Worm (Caenorhabditis elegans): ENCODE measurements around the gene klc-2.
A peak's percentile ranks its signal among the peaks of the same experiment; 100 is the strongest.

Gene klc-2

DNA sequence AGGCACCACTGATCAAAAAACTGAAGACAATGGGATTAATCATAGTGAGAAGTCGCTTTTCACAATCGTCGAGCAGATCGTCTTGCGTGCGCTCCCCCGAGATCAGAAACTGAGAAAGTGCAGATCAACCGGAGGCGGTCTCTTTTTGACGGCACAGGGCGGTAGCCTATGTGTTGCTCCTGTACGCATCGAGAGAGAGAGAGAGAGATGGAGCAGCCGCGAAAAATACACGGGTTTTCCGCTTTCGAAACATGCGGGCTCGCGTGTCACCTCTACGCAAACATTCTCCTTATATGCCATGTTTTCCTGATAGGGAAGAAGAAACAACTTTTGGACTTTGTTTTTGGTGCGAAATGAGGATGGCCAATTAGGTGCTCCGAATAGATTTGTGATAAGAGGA lies 31.9 kb upstream of the klc-2 start, which contains the start of gene lrpc-1:
TSS of gene lrpc-1 (minus strand) at position 101 of the 400 bp plus-strand sequence.
- TF ChIP-seq somi-1 (GFP tag; optimal IDR thresholded peaks at IDR 0.05) (no peak), ceh-100 (GFP tag; IDR thresholded peaks at IDR 0.05) (no peak), snpc-1.1 (tag; optimal IDR thresholded peaks at IDR 0.05; ENCODE audit: insufficient read depth) (no peak), mcd-1 (GFP tag; IDR thresholded peaks at IDR 0.05) (no peak)

DNA sequence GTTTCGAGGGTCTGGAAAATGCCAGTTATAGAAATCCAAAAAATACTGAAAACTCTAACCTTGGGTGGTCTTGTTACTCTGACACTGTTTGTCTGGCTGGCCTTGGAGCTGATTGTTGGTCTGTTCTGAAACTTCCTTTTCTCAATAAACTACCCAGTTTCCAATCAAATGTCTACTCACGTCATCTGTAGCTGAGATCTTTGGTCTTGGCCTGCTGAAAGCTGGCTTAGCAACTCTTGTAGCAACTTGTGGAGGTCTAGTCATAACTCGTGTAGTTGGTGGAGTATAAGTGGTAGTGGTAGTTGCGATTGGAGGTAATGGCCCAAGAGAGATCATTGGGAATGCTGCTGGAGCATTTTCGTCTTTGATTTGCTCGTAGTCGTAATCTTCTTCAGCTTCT lies 29.0 kb upstream of the klc-2 start:
- TF ChIP-seq nhr-27 (tag; optimal IDR thresholded peaks at IDR 0.05) (no peak), atf-7 (tag; optimal IDR thresholded peaks at IDR 0.05) (no peak), sptf-2 (GFP tag; optimal IDR thresholded peaks at IDR 0.05) (no peak), C17E4.6 (GFP tag; IDR thresholded peaks at IDR 0.05) (no peak), pha-4 (tag; optimal IDR thresholded peaks at IDR 0.05) (no peak)

DNA sequence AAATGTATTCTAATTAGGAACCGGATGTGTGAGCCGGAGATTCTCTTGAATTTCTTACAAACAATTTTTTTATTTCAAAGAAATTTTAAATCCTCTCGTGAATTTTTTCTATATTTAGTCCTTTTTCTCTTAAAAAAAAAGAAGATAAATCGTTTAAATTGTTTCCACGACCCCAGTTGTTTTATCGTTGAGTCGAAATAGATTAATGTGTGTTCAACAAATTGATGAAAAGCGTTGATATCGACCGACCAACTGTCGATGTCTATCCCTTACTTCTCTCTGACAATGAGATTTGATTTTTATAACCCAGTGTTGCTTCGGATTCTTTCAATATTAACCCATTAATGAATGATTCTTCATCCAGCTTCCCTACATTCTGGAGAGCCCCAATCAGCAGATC lies 25.0 kb upstream of the klc-2 start, which contains the start of gene CD4.1:
TSS of gene CD4.1 (plus strand) at position 301 of the 400 bp plus-strand sequence.
- no peak for TF ChIP-seq lir-1 (GFP tag; conservative IDR thresholded peaks at IDR 0.05)
- TF ChIP-seq F23B12.7 (tag; optimal IDR thresholded peaks at IDR 0.05; ENCODE audit: insufficient read depth) = no peak
- no peak for TF ChIP-seq hrde-1 (tag; optimal IDR thresholded peaks at IDR 0.05; ENCODE audit: borderline replicate concordance)
- no peak for TF ChIP-seq F49E8.2 (tag; optimal IDR thresholded peaks at IDR 0.05; ENCODE audit: insufficient read depth)
- TF ChIP-seq mel-28 (tag; optimal IDR thresholded peaks at IDR 0.05; ENCODE audit: borderline replicate concordance) = no peak
- no peak for TF ChIP-seq gei-17 (GFP tag; optimal IDR thresholded peaks at IDR 0.05)
- no peak for TF ChIP-seq nfyb-1 (GFP tag; IDR thresholded peaks at IDR 0.05)
- TF ChIP-seq unc-130 (GFP tag; optimal IDR thresholded peaks at IDR 0.05) = no peak
- no peak for TF ChIP-seq pha-4 (tag; optimal IDR thresholded peaks at IDR 0.05)
- TF ChIP-seq chd-7 (tag; optimal IDR thresholded peaks at IDR 0.05) = no peak
- TF ChIP-seq dpl-1 (GFP tag; optimal IDR thresholded peaks at IDR 0.05) = no peak
- no peak for TF ChIP-seq F10E7.11 (tag; optimal IDR thresholded peaks at IDR 0.05)
- TF ChIP-seq rpc-1 (optimal IDR thresholded peaks at IDR 0.05) = no peak
- no peak for TF ChIP-seq rpc-1 (tag; optimal IDR thresholded peaks at IDR 0.05)
- no peak for TF ChIP-seq snpc-4 (GFP tag; optimal IDR thresholded peaks at IDR 0.05)
- no peak for TF ChIP-seq snpc-4 (tag; optimal IDR thresholded peaks at IDR 0.05)
- no peak for TF ChIP-seq aptf-3 (GFP tag; IDR thresholded peaks at IDR 0.05)
- no peak for TF ChIP-seq dpff-1 (tag; optimal IDR thresholded peaks at IDR 0.05)
- TF ChIP-seq cebp-2 (GFP tag; IDR thresholded peaks at IDR 0.05) = no peak
- TF ChIP-seq F57A8.1 (GFP tag; optimal IDR thresholded peaks at IDR 0.05) = no peak
- no peak for TF ChIP-seq efl-1 (GFP tag; optimal IDR thresholded peaks at IDR 0.05)

DNA sequence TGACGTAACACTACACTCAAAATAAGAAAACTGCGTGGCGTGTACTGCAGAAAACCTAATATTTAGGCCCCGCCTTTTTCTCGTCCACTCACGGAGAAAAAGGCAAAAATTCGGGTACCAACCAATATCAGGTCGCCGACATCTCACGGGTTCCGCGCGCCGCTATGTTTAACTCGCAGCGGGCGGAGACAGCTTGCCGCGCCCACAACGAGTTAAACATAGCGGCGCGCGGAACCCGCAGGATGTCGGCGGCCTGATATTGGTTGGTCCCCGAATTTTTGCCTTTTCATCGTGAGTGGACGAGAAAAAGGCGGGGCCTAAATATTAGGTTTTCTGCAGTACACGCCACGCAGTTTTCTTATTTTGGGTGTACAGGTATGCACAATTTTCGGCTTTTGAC lies 21.2 kb upstream of the klc-2 start:
- TF ChIP-seq snpc-3.4 (tag; optimal IDR thresholded peaks at IDR 0.05) (peak; percentile 32), hmg-1.2 (GFP tag; IDR thresholded peaks at IDR 0.05) (peak; percentile 72), snpc-4 (GFP tag; optimal IDR thresholded peaks at IDR 0.05) (peak; percentile 77), snpc-4 (tag; optimal IDR thresholded peaks at IDR 0.05) (peak in 3 of 4 experiments; percentile 79 to 98 (median 96)), attf-6 (GFP tag; IDR thresholded peaks at IDR 0.05) (peak; percentile 12; the same call in 1 of the 2 replicates), mcd-1 (GFP tag; IDR thresholded peaks at IDR 0.05) (peak; percentile 39), pbrm-1 (GFP tag; IDR thresholded peaks at IDR 0.05) (0 out of 2 replicates have a peak, but pooled peaks have one; percentile 16), xnd-1 (tag; optimal IDR thresholded peaks at IDR 0.05) (peak; percentile 7), snpc-1.1 (tag; optimal IDR thresholded peaks at IDR 0.05; ENCODE audit: insufficient read depth) (peak; percentile 79)
